Worm (Caenorhabditis elegans) whole organism, L1 larva: ENCODE measurements around the gene T14G10.8.

Experiments
- C34B4.2 ChIP-seq: sonication (generic microtip); optimal IDR thresholded peaks from 2 replicates; lab custom pipeline; 2017; ENCODE audit warnings: mild to moderate bottlenecking, missing genetic modification characterization, missing compliant biosample characterization
- ama-1 ChIP-seq: fragments of 150-350 bp; optimal IDR thresholded peaks from 2 replicates; lab custom pipeline; 2014
- egl-27 ChIP-seq, 2 experiments: fragments of 150-350 bp in 1 of 2; sonication (generic microtip); optimal IDR thresholded peaks; 3 replicates each; lab custom pipeline; 2017 to 2018; ENCODE audit warnings: missing biosample characterization in 2 of 2, missing genetic modification characterization in 2 of 2, missing genetic modification reagents in 2 of 2
- lin-13 ChIP-seq: fragments of 150-350 bp; optimal IDR thresholded peaks from 2 replicates; lab custom pipeline; 2014; ENCODE audit warnings: missing biosample characterization, missing genetic modification reagents, missing genetic modification characterization
- nhr-71 ChIP-seq: sonication (generic microtip); optimal IDR thresholded peaks from 2 replicates; lab custom pipeline; 2016; ENCODE audit warnings: mild to moderate bottlenecking, missing genetic modification characterization, moderate library complexity, missing compliant biosample characterization
- nhr-77 ChIP-seq: fragments of 150-350 bp; optimal IDR thresholded peaks from 2 replicates; lab custom pipeline; 2014; ENCODE audit warnings: missing biosample characterization, missing genetic modification characterization
- pqm-1 ChIP-seq: sonication (generic microtip); optimal IDR thresholded peaks from 3 replicates; lab custom pipeline; 2017; ENCODE audit warnings: missing biosample characterization, missing genetic modification characterization
- snpc-4 ChIP-seq: fragments of 150-350 bp; optimal IDR thresholded peaks from 2 replicates; lab custom pipeline; 2014; ENCODE audit warnings: missing biosample characterization, missing genetic modification characterization
- unc-62 ChIP-seq: fragments of 150-350 bp; optimal IDR thresholded peaks from 2 replicates; lab custom pipeline; 2014; ENCODE audit warnings: missing biosample characterization, missing genetic modification reagents, missing genetic modification characterization
- ztf-4 ChIP-seq: fragments of 150-350 bp; optimal IDR thresholded peaks from 2 replicates; lab custom pipeline; 2014; ENCODE audit warnings: missing biosample characterization, missing genetic modification characterization

DNA sequence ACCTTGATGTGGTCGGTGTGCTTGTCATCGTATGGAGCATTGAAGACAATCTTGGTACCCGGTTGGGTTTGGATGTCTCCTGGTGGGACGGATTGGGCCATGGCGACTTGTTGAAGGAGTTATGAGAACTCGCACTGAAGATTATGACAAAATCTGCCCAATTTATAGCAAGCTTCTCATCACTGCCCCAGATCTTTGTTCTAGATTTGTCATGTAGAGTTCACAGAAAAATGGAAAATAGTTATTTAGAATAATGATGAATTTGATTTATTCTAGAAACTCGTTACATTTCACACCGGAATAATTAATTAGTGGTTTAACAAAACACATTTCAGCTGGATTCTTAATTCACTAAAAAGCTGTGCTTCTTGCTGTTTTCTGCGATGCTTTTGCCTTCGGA lies 3.1 kb downstream of the T14G10.8 start, which contains the start of gene msp-38:
- TF ChIP-seq nhr-71 (tag; lab: Kevin White, UChicago): no peak
- TF ChIP-seq nhr-77 (tag; lab: Kevin White, UChicago): no peak
- no peak for TF ChIP-seq lin-13 (GFP tag; lab: Kevin White, UChicago)
- no peak for TF ChIP-seq ztf-4 (tag; lab: Kevin White, UChicago)
- no peak for TF ChIP-seq snpc-4 (tag; lab: Kevin White, UChicago)
- TF ChIP-seq C34B4.2 (tag; lab: Kevin White, UChicago): no peak
- no peak for TF ChIP-seq unc-62 (GFP tag; lab: Kevin White, UChicago)
- TF ChIP-seq ama-1 (lab: Kevin White, UChicago): no peak
- no peak for TF ChIP-seq egl-27 (tag; optimal IDR thresholded peaks at IDR 0.05; lab: Kevin White, UChicago)
- TF ChIP-seq pqm-1 (tag; lab: Kevin White, UChicago): no peak
